In the genomic region with DNA sequence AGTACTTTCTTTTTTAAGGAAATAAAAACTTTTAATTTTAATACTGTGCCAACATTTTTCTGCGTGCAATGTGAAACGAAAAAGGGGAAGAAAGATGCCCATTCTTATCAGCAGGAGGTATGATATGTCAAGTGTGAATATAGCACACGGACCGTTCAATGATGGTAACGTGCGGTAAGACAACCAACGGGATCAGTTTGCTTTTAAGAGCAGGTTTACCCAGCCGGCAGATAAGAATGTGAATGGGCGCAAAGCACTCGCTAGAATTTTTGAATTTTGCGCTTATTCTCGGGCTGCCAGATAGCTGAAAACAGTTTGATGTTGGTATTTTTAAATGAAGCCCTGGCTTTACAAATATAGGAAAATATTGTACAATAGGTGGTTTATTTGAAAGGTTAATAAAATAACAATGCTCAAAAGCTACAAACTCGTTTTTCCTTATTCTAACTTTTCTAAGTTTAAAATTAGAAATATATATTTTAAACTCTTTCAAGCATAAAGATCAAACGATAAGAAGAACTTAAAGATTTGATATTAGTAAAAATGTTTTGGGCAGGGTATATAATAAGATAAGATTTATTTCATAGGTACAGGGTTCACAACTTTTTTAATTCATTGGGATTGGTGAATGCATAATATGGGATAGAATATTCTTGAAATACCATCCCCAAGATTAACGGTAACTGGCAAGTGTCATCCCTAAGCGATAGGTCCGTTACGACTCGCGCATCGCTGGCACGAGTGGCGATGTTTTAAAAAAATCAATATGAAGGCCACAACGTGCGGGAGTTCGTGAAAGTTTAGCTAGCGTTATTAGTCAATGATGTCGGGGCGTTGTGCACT, we compare ENCODE assay signal across 1 fruit fly cellular context.
A peak's percentile ranks its signal among the peaks of the same experiment; 100 is the strongest.
TF ChIP-seq lines count a peak whose summit lies in the region.

A gene (plus strand): TSS at position 717 of the 843 bp plus-strand sequence.

TF ChIP-seq in whole organism, embryonic, 481 proteins besides CTCF, POLR2A, EP300 and RAD21 (continued from another document and continues in another):
- peak; percentile 51 for TF ChIP-seq slou (GFP tag; optimal IDR thresholded peaks at IDR 0.05; lab: Kevin White, UChicago)
- TF ChIP-seq CG8089 (GFP tag; optimal IDR thresholded peaks at IDR 0.05; lab: Kevin White, UChicago) = no peak
- TF ChIP-seq Awh (GFP tag; IDR thresholded peaks at IDR 0.05; lab: Robert Waterston, UW) = no peak; the same call in 1 of the 2 replicates
- no peak for TF ChIP-seq Hr39 (optimal IDR thresholded peaks at IDR 0.05; lab: Kevin White, UChicago)
- no peak for TF ChIP-seq CG8765 (GFP tag; IDR thresholded peaks at IDR 0.05; lab: Robert Waterston, UW)
- peak; percentile 92 for TF ChIP-seq MTF-1 (GFP tag; optimal IDR thresholded peaks at IDR 0.05; lab: Kevin White, UChicago; ENCODE audit: borderline replicate concordance)
- TF ChIP-seq crc (GFP tag; optimal IDR thresholded peaks at IDR 0.05; lab: Kevin White, UChicago) = no peak
- no peak for TF ChIP-seq Bdp1 (GFP tag; optimal IDR thresholded peaks at IDR 0.05; lab: Kevin White, UChicago)
- TF ChIP-seq NC2β (GFP tag; optimal IDR thresholded peaks at IDR 0.05; lab: Kevin White, UChicago) = no peak
- TF ChIP-seq CG6272 (GFP tag; IDR thresholded peaks at IDR 0.05; lab: Robert Waterston, UW) = peak; percentile 63
- peak; percentile 86 for TF ChIP-seq Dp (GFP tag; optimal IDR thresholded peaks at IDR 0.05; lab: Kevin White, UChicago)
- TF ChIP-seq CG2116 (GFP tag; optimal IDR thresholded peaks at IDR 0.05; lab: Kevin White, UChicago) = peak; percentile 28
- no peak for TF ChIP-seq pita (GFP tag; optimal IDR thresholded peaks at IDR 0.05; lab: Kevin White, UChicago)
- no peak for TF ChIP-seq CkIIα-i1 (GFP tag; IDR thresholded peaks at IDR 0.05; lab: Robert Waterston, UW)
- TF ChIP-seq ase (GFP tag; IDR thresholded peaks at IDR 0.05; lab: Robert Waterston, UW) = peak; percentile 39; the same call in 2 of the 3 replicates
- TF ChIP-seq crp (GFP tag; optimal IDR thresholded peaks at IDR 0.05; lab: Kevin White, UChicago) = no peak
- no peak for TF ChIP-seq Tbp (GFP tag; optimal IDR thresholded peaks at IDR 0.05; lab: Kevin White, UChicago)
- no peak for TF ChIP-seq D19A (tag; optimal IDR thresholded peaks at IDR 0.05; lab: Kevin White, UChicago)
- TF ChIP-seq Bgb (GFP tag; IDR thresholded peaks at IDR 0.05; lab: Robert Waterston, UW; ENCODE audit: partially characterized antibody) = peak; percentile 81
- TF ChIP-seq CG6854 (GFP tag; optimal IDR thresholded peaks at IDR 0.05; lab: Kevin White, UChicago) = no peak
- TF ChIP-seq B-H1 (GFP tag; IDR thresholded peaks at IDR 0.05; lab: Robert Waterston, UW) = no peak
- TF ChIP-seq CG6175 (GFP tag; IDR thresholded peaks at IDR 0.05; lab: Robert Waterston, UW) = no peak
- no peak for TF ChIP-seq Atf-2 (GFP tag; optimal IDR thresholded peaks at IDR 0.05; lab: Kevin White, UChicago)
- no peak for TF ChIP-seq tx (GFP tag; optimal IDR thresholded peaks at IDR 0.05; lab: Kevin White, UChicago)
- peak; percentile 80 for TF ChIP-seq row (GFP tag; IDR thresholded peaks at IDR 0.05; lab: Robert Waterston, UW)
- TF ChIP-seq ems (GFP tag; optimal IDR thresholded peaks at IDR 0.05; lab: Kevin White, UChicago) = peak; percentile 27
- peak; percentile 38 for TF ChIP-seq CG10267 (tag; optimal IDR thresholded peaks at IDR 0.05; lab: Kevin White, UChicago)
- TF ChIP-seq sug (tag; optimal IDR thresholded peaks at IDR 0.05; lab: Kevin White, UChicago) = peak; percentile 34
- peak; percentile 37 for TF ChIP-seq CG4820 (GFP tag; optimal IDR thresholded peaks at IDR 0.05; lab: Kevin White, UChicago)
- TF ChIP-seq zfh2 (GFP tag; optimal IDR thresholded peaks at IDR 0.05; lab: Kevin White, UChicago) = peak; percentile 45
- 0 out of 2 replicates have a peak, but pooled peaks have one; percentile 5 for TF ChIP-seq CG10959 (GFP tag; IDR thresholded peaks at IDR 0.05; lab: Robert Waterston, UW)
- TF ChIP-seq Lim3 (GFP tag; IDR thresholded peaks at IDR 0.05; lab: Robert Waterston, UW) = no peak
- 0 out of 2 replicates have a peak, but pooled peaks have one; percentile 31 for TF ChIP-seq CG11085 (GFP tag; IDR thresholded peaks at IDR 0.05; lab: Robert Waterston, UW)
- no peak for TF ChIP-seq D (optimal IDR thresholded peaks at IDR 0.05; lab: Kevin White, UChicago)
- no peak for TF ChIP-seq D (GFP tag; optimal IDR thresholded peaks at IDR 0.05; lab: Kevin White, UChicago)
- peak; percentile 4 for TF ChIP-seq CG1529 (GFP tag; optimal IDR thresholded peaks at IDR 0.05; lab: Kevin White, UChicago)
- peak; percentile 27 for TF ChIP-seq CG31388 (GFP tag; optimal IDR thresholded peaks at IDR 0.05; lab: Kevin White, UChicago)
- no peak for TF ChIP-seq luna (GFP tag; optimal IDR thresholded peaks at IDR 0.05; lab: Kevin White, UChicago)
- TF ChIP-seq CG7786 (GFP tag; optimal IDR thresholded peaks at IDR 0.05; lab: Kevin White, UChicago) = no peak
- TF ChIP-seq CG2712 (tag; optimal IDR thresholded peaks at IDR 0.05; lab: Kevin White, UChicago) = peak; percentile 54
- TF ChIP-seq bab2 (GFP tag; optimal IDR thresholded peaks at IDR 0.05; lab: Kevin White, UChicago) = peak; percentile 44
- TF ChIP-seq jing (GFP tag; optimal IDR thresholded peaks at IDR 0.05; lab: Kevin White, UChicago) = no peak
- no peak for TF ChIP-seq CG43689 (GFP tag; IDR thresholded peaks at IDR 0.05; lab: Robert Waterston, UW)
- no peak for TF ChIP-seq gro (GFP tag; optimal IDR thresholded peaks at IDR 0.05; lab: Kevin White, UChicago)
- peak; percentile 73 for TF ChIP-seq Doc3 (GFP tag; IDR thresholded peaks at IDR 0.05; lab: Robert Waterston, UW; ENCODE audit: partially characterized antibody)
- no peak for TF ChIP-seq CG12071 (GFP tag; optimal IDR thresholded peaks at IDR 0.05; lab: Kevin White, UChicago)
- peak in 1 of 2 experiments; percentile 1 for TF ChIP-seq chif (GFP tag; optimal IDR thresholded peaks at IDR 0.05; lab: Kevin White, UChicago)
- TF ChIP-seq CG12769 (tag; optimal IDR thresholded peaks at IDR 0.05; lab: Kevin White, UChicago) = peak; percentile 60
- TF ChIP-seq Xrp1 (GFP tag; IDR thresholded peaks at IDR 0.05; lab: Robert Waterston, UW) = peak; percentile 24; the same call in 1 of the 2 replicates
- no peak for TF ChIP-seq run (tag; optimal IDR thresholded peaks at IDR 0.05; lab: Kevin White, UChicago)
- TF ChIP-seq CG7271 (tag; optimal IDR thresholded peaks at IDR 0.05; lab: Kevin White, UChicago) = no peak
- TF ChIP-seq CG3847 (GFP tag; IDR thresholded peaks at IDR 0.05; lab: Robert Waterston, UW) = peak; percentile 6; the same call in 1 of the 2 replicates
- peak; percentile 28 for TF ChIP-seq pho (GFP tag; optimal IDR thresholded peaks at IDR 0.05; lab: Kevin White, UChicago)
- peak; percentile 63 for TF ChIP-seq CG13775 (GFP tag; optimal IDR thresholded peaks at IDR 0.05; lab: Kevin White, UChicago)
- no peak for TF ChIP-seq CG18011 (GFP tag; optimal IDR thresholded peaks at IDR 0.05; lab: Kevin White, UChicago)
- peak in 1 of 3 experiments; percentile 52 for TF ChIP-seq lola (GFP tag; optimal IDR thresholded peaks at IDR 0.05; lab: Kevin White, UChicago)
- peak; percentile 68; the same call in 1 of the 2 replicates for TF ChIP-seq sna (GFP tag; IDR thresholded peaks at IDR 0.05; lab: Robert Waterston, UW; ENCODE audit: partially characterized antibody)
- TF ChIP-seq kah (GFP tag; optimal IDR thresholded peaks at IDR 0.05; lab: Kevin White, UChicago) = no peak
- TF ChIP-seq cato (GFP tag; optimal IDR thresholded peaks at IDR 0.05; lab: Kevin White, UChicago; ENCODE audit: borderline replicate concordance) = peak; percentile 34
- no peak for TF ChIP-seq Optix (GFP tag; IDR thresholded peaks at IDR 0.05; lab: Robert Waterston, UW)
- no peak for TF ChIP-seq eve (GFP tag; optimal IDR thresholded peaks at IDR 0.05; lab: Kevin White, UChicago)
- peak; percentile 45 for TF ChIP-seq CG9817 (tag; optimal IDR thresholded peaks at IDR 0.05; lab: Kevin White, UChicago)
- peak; percentile 30 for TF ChIP-seq BtbVII (GFP tag; optimal IDR thresholded peaks at IDR 0.05; lab: Kevin White, UChicago)
- no peak for TF ChIP-seq org-1 (GFP tag; optimal IDR thresholded peaks at IDR 0.05; lab: Kevin White, UChicago)
- TF ChIP-seq CG3065 (GFP tag; optimal IDR thresholded peaks at IDR 0.05; lab: Kevin White, UChicago) = no peak
- TF ChIP-seq CG7357 (GFP tag; IDR thresholded peaks at IDR 0.05; lab: Robert Waterston, UW) = no peak
- peak; percentile 34 for TF ChIP-seq Meics (GFP tag; optimal IDR thresholded peaks at IDR 0.05; lab: Kevin White, UChicago)
- no peak for TF ChIP-seq CG7745 (tag; optimal IDR thresholded peaks at IDR 0.05; lab: Kevin White, UChicago)
- no peak for TF ChIP-seq insv (GFP tag; optimal IDR thresholded peaks at IDR 0.05; lab: Kevin White, UChicago)
- no peak for TF ChIP-seq crol (GFP tag; IDR thresholded peaks at IDR 0.05; lab: Robert Waterston, UW)
- no peak for TF ChIP-seq prd (optimal IDR thresholded peaks at IDR 0.05; lab: Kevin White, UChicago)
- TF ChIP-seq prd (GFP tag; IDR thresholded peaks at IDR 0.05; lab: Robert Waterston, UW) = peak; percentile 70; the same call in 2 of the 3 replicates
- no peak for TF ChIP-seq CG4328 (GFP tag; optimal IDR thresholded peaks at IDR 0.05; lab: Kevin White, UChicago)
- no peak for TF ChIP-seq CG2875 (GFP tag; optimal IDR thresholded peaks at IDR 0.05; lab: Kevin White, UChicago)
- TF ChIP-seq Mrtf (GFP tag; IDR thresholded peaks at IDR 0.05; lab: Robert Waterston, UW) = peak; percentile 41; the same call in 1 of the 3 replicates
- no peak for TF ChIP-seq sima (GFP tag; optimal IDR thresholded peaks at IDR 0.05; lab: Kevin White, UChicago)
- no peak for TF ChIP-seq CG1647 (GFP tag; optimal IDR thresholded peaks at IDR 0.05; lab: Kevin White, UChicago)
- peak; percentile 66; the same call in 1 of the 2 replicates for TF ChIP-seq CG32772 (GFP tag; IDR thresholded peaks at IDR 0.05; lab: Robert Waterston, UW)
- no peak for TF ChIP-seq scrt (GFP tag; optimal IDR thresholded peaks at IDR 0.05; lab: Kevin White, UChicago)
- TF ChIP-seq CG17361 (GFP tag; IDR thresholded peaks at IDR 0.05; lab: Robert Waterston, UW) = peak; percentile 70
- no peak for TF ChIP-seq CG13296 (GFP tag; optimal IDR thresholded peaks at IDR 0.05; lab: Kevin White, UChicago)
- peak; percentile 77 for TF ChIP-seq CG6791 (GFP tag; IDR thresholded peaks at IDR 0.05; lab: Robert Waterston, UW; ENCODE audit: partially characterized antibody)
- TF ChIP-seq Gsc (GFP tag; IDR thresholded peaks at IDR 0.05; lab: Robert Waterston, UW) = no peak
- peak; percentile 48; the same call in 1 of the 2 replicates for TF ChIP-seq CG42726 (GFP tag; IDR thresholded peaks at IDR 0.05; lab: Robert Waterston, UW; ENCODE audit: partially characterized antibody)
- TF ChIP-seq gt (GFP tag; IDR thresholded peaks at IDR 0.05; lab: Robert Waterston, UW) = no peak
- TF ChIP-seq gce (GFP tag; IDR thresholded peaks at IDR 0.05; lab: Robert Waterston, UW) = no peak
- no peak for TF ChIP-seq CG10979 (tag; optimal IDR thresholded peaks at IDR 0.05; lab: Kevin White, UChicago)
- peak; percentile 70 for TF ChIP-seq phol (tag; optimal IDR thresholded peaks at IDR 0.05; lab: Kevin White, UChicago)
- TF ChIP-seq CG8359 (GFP tag; optimal IDR thresholded peaks at IDR 0.05; lab: Kevin White, UChicago; ENCODE audit: borderline replicate concordance) = no peak
- no peak for TF ChIP-seq gsb-n (tag; optimal IDR thresholded peaks at IDR 0.05; lab: Kevin White, UChicago)
- TF ChIP-seq CG8290 (GFP tag; optimal IDR thresholded peaks at IDR 0.05; lab: Kevin White, UChicago) = no peak
- TF ChIP-seq CG8290 (tag; optimal IDR thresholded peaks at IDR 0.05; lab: Kevin White, UChicago) = peak in 1 of 2 experiments; percentile 57
- TF ChIP-seq tgo (GFP tag; IDR thresholded peaks at IDR 0.05; lab: Robert Waterston, UW) = no peak
- no peak for TF ChIP-seq CG10147 (GFP tag; optimal IDR thresholded peaks at IDR 0.05; lab: Kevin White, UChicago)
- no peak for TF ChIP-seq CG12219 (GFP tag; optimal IDR thresholded peaks at IDR 0.05; lab: Kevin White, UChicago)
- peak; percentile 59 for TF ChIP-seq CG2678 (tag; optimal IDR thresholded peaks at IDR 0.05; lab: Kevin White, UChicago)
- no peak for TF ChIP-seq ara (GFP tag; IDR thresholded peaks at IDR 0.05; lab: Robert Waterston, UW)
- peak; percentile 40; the same call in 1 of the 2 replicates for TF ChIP-seq NFAT (GFP tag; IDR thresholded peaks at IDR 0.05; lab: Robert Waterston, UW)
- TF ChIP-seq NC2α (GFP tag; optimal IDR thresholded peaks at IDR 0.05; lab: Kevin White, UChicago) = no peak
- peak; percentile 39 for TF ChIP-seq CG13424 (tag; optimal IDR thresholded peaks at IDR 0.05; lab: Kevin White, UChicago)
- TF ChIP-seq al (GFP tag; IDR thresholded peaks at IDR 0.05; lab: Robert Waterston, UW) = no peak; the same call in 1 of the 2 replicates
- peak; percentile 63 for TF ChIP-seq chn (GFP tag; optimal IDR thresholded peaks at IDR 0.05; lab: Kevin White, UChicago)
- peak; percentile 15 for TF ChIP-seq CG9609 (GFP tag; optimal IDR thresholded peaks at IDR 0.05; lab: Kevin White, UChicago)
- no peak for TF ChIP-seq CG11093 (GFP tag; IDR thresholded peaks at IDR 0.05; lab: Robert Waterston, UW)
- peak; percentile 97 for TF ChIP-seq Ets65A (GFP tag; lab: Kevin White, UChicago)
- peak; percentile 70; the same call in 1 of the 3 replicates for TF ChIP-seq Dbx (GFP tag; IDR thresholded peaks at IDR 0.05; lab: Robert Waterston, UW)
- TF ChIP-seq dmrt99B (tag; optimal IDR thresholded peaks at IDR 0.05; lab: Kevin White, UChicago) = peak; percentile 33
- TF ChIP-seq shn (GFP tag; optimal IDR thresholded peaks at IDR 0.05; lab: Kevin White, UChicago) = peak; percentile 36
- TF ChIP-seq pros (GFP tag; optimal IDR thresholded peaks at IDR 0.05; lab: Kevin White, UChicago) = no peak
- no peak for TF ChIP-seq HHEX (GFP tag; optimal IDR thresholded peaks at IDR 0.05; lab: Kevin White, UChicago)
- no peak for TF ChIP-seq CG11560 (tag; IDR thresholded peaks at IDR 0.05; lab: Robert Waterston, UW)
- peak; percentile 47 for TF ChIP-seq Ssrp (tag; optimal IDR thresholded peaks at IDR 0.05; lab: Kevin White, UChicago)
- TF ChIP-seq da (GFP tag; optimal IDR thresholded peaks at IDR 0.05; lab: Kevin White, UChicago) = no peak
- peak; percentile 59 for TF ChIP-seq Ets97D (GFP tag; optimal IDR thresholded peaks at IDR 0.05; lab: Kevin White, UChicago)
- TF ChIP-seq pnt (GFP tag; optimal IDR thresholded peaks at IDR 0.05; lab: Kevin White, UChicago) = no peak
- TF ChIP-seq CG8478 (optimal IDR thresholded peaks at IDR 0.05; lab: Kevin White, UChicago) = no peak
- TF ChIP-seq repo (GFP tag; optimal IDR thresholded peaks at IDR 0.05; lab: Kevin White, UChicago) = no peak
- peak; percentile 49 for TF ChIP-seq Hsf (GFP tag; optimal IDR thresholded peaks at IDR 0.05; lab: Kevin White, UChicago)
- peak; percentile 45 for TF ChIP-seq Abd-B (GFP tag; optimal IDR thresholded peaks at IDR 0.05; lab: Kevin White, UChicago)
- TF ChIP-seq Bteb2 (GFP tag; optimal IDR thresholded peaks at IDR 0.05; lab: Kevin White, UChicago) = no peak
- peak; percentile 77; the same call in 3 of the 4 replicates for TF ChIP-seq Gug (GFP tag; IDR thresholded peaks at IDR 0.05; lab: Robert Waterston, UW)
